Worm (Caenorhabditis elegans): ENCODE data around the gene F35H12.5.

F35H12.5 gene

ce11 chrX:927632-928031, 9.4 kb downstream of the F35H12.5 start (continued):
- TF ChIP-seq pha-4 (GFP tag; IDR thresholded peaks at IDR 0.05) (no peak), pha-4 (tag; optimal IDR thresholded peaks at IDR 0.05) (peak; percentile 56), ceh-28 (tag; optimal IDR thresholded peaks at IDR 0.05) (no peak), T20F7.1 (GFP tag; optimal IDR thresholded peaks at IDR 0.05) (no peak), hlh-30 (tag; optimal IDR thresholded peaks at IDR 0.05; ENCODE audit: insufficient read depth) (peak; percentile 76), ceh-62 (tag; optimal IDR thresholded peaks at IDR 0.05) (no peak), jun-1 (tag; optimal IDR thresholded peaks at IDR 0.05) (no peak), ztf-7 (tag; optimal IDR thresholded peaks at IDR 0.05) (no peak)

- TF ChIP-seq hmg-1.1 (GFP tag; IDR thresholded peaks at IDR 0.05) (peak; percentile 33; the same call in 1 of the 2 replicates), ztf-11 (tag; optimal IDR thresholded peaks at IDR 0.05) (no peak), mep-1 (tag; optimal IDR thresholded peaks at IDR 0.05) (peak; percentile 13), dmd-6 (GFP tag; IDR thresholded peaks at IDR 0.05) (no peak), unc-62 (GFP tag; optimal IDR thresholded peaks at IDR 0.05 in 1 of 2) (peak in 1 of 2 experiments; percentile 63), unc-62 (tag; optimal IDR thresholded peaks at IDR 0.05) (no peak), ceh-20 (GFP tag; IDR thresholded peaks at IDR 0.05) (0 out of 2 replicates have a peak, but pooled peaks have one; percentile 13), php-3 (GFP tag; IDR thresholded peaks at IDR 0.05) (no peak), jun-1 (tag; optimal IDR thresholded peaks at IDR 0.05) (no peak), rbr-2 (tag; optimal IDR thresholded peaks at IDR 0.05) (peak; percentile 44), ceh-32 (tag; optimal IDR thresholded peaks at IDR 0.05; ENCODE audit: poor library complexity) (no peak), lsy-2 (tag; optimal IDR thresholded peaks at IDR 0.05) (peak in 1 of 2 experiments; percentile 10), ctbp-1 (GFP tag; IDR thresholded peaks at IDR 0.05) (0 out of 2 replicates have a peak, but pooled peaks have one; percentile 49), snpc-4 (tag; optimal IDR thresholded peaks at IDR 0.05) (no peak), set-16 (GFP tag; IDR thresholded peaks at IDR 0.05) (0 out of 2 replicates have a peak, but pooled peaks have one; percentile 36), fos-1 (tag; optimal IDR thresholded peaks at IDR 0.05) (no peak), unc-39 (tag; optimal IDR thresholded peaks at IDR 0.05) (no peak), mxl-3 (GFP tag; optimal IDR thresholded peaks at IDR 0.05) (no peak), nhr-237 (tag; optimal IDR thresholded peaks at IDR 0.05) (no peak), fkh-10 (GFP tag; optimal IDR thresholded peaks at IDR 0.05) (peak; percentile 55), F37D6.2 (tag; optimal IDR thresholded peaks at IDR 0.05) (no peak)
Observed at ce11 chrX:932874-933273, 14.7 kb downstream of the F35H12.5 start.

ce11 chrX:933504-933903, 15.3 kb downstream of the F35H12.5 start, which contains the start of gene F35H12.1:
Gene F35H12.1 (plus strand): TSS chrX:933804.
- TF ChIP-seq mdl-1 (tag; optimal IDR thresholded peaks at IDR 0.05): no peak
- no peak for TF ChIP-seq dmd-6 (GFP tag; IDR thresholded peaks at IDR 0.05)
- TF ChIP-seq egl-43 (GFP tag; IDR thresholded peaks at IDR 0.05): no peak
- TF ChIP-seq nhr-111 (GFP tag; optimal IDR thresholded peaks at IDR 0.05): no peak
- no peak for TF ChIP-seq dve-1 (tag; optimal IDR thresholded peaks at IDR 0.05; ENCODE audit: insufficient read depth)
- peak; percentile 58 for TF ChIP-seq fkh-10 (GFP tag; optimal IDR thresholded peaks at IDR 0.05)

- TF ChIP-seq snpc-4 (tag; optimal IDR thresholded peaks at IDR 0.05) (peak; percentile 30), ceh-32 (tag; optimal IDR thresholded peaks at IDR 0.05; ENCODE audit: poor library complexity) (no peak), ZK546.5 (tag; optimal IDR thresholded peaks at IDR 0.05) (no peak), nhr-28 (tag; optimal IDR thresholded peaks at IDR 0.05) (no peak), F10B5.3 (tag; optimal IDR thresholded peaks at IDR 0.05) (no peak), php-3 (GFP tag; IDR thresholded peaks at IDR 0.05) (no peak), jun-1 (tag; optimal IDR thresholded peaks at IDR 0.05) (no peak), fkh-10 (GFP tag; optimal IDR thresholded peaks at IDR 0.05) (no peak)
Observed at ce11 chrX:936013-936412, 17.8 kb downstream of the F35H12.5 start.

All from whole organism, L4 larva.